Fruit fly (Drosophila melanogaster) whole organism, embryonic: ENCODE data around the gene Grip84.

ENCODE experiments used
- CG10543 ChIP-seq: fragments of 200-800 bp; sonication (Bioruptor generic); optimal IDR thresholded peaks from 3 replicates; lab custom pipeline; 2017; ENCODE audit warnings: missing biosample characterization, mild to moderate bottlenecking, missing genetic modification characterization, moderate library complexity
- CG10654 ChIP-seq: fragments of 200-800 bp; sonication (Bioruptor generic); optimal IDR thresholded peaks from 2 replicates; lab custom pipeline; 2016; ENCODE audit warnings: missing biosample characterization, missing genetic modification characterization
- CG11398 ChIP-seq: fragments of 200-800 bp; sonication (Bioruptor generic); optimal IDR thresholded peaks from 2 replicates; lab custom pipeline; 2016; ENCODE audit warnings: missing biosample characterization, missing genetic modification characterization
- CG11504 ChIP-seq: fragments of 200-800 bp; sonication (Bioruptor generic); optimal IDR thresholded peaks from 3 replicates; lab custom pipeline; 2019; ENCODE audit warnings: missing biosample characterization, mild to moderate bottlenecking, missing genetic modification characterization, moderate library complexity
- CG12071 ChIP-seq: fragments of 200-800 bp; sonication (Bioruptor generic); optimal IDR thresholded peaks from 3 replicates; lab custom pipeline; 2018; ENCODE audit warnings: missing biosample characterization, mild to moderate bottlenecking, missing genetic modification characterization
- CG13424 ChIP-seq: fragments of 200-800 bp; sonication (Bioruptor generic); optimal IDR thresholded peaks from 2 replicates; lab custom pipeline; 2019; ENCODE audit warnings: missing biosample characterization, mild to moderate bottlenecking, missing genetic modification characterization, moderate library complexity
- CG14965 ChIP-seq: fragments of 200-800 bp; sonication (Bioruptor generic); optimal IDR thresholded peaks from 2 replicates; lab custom pipeline; 2016; ENCODE audit warnings: missing biosample characterization, missing genetic modification characterization, borderline replicate concordance
- CG18476 ChIP-seq: fragments of 200-800 bp; sonication (Bioruptor generic); optimal IDR thresholded peaks from 2 replicates; lab custom pipeline; 2016; ENCODE audit warnings: missing biosample characterization, mild to moderate bottlenecking, missing genetic modification characterization
- CG2120 ChIP-seq: fragments of 200-800 bp; sonication (Bioruptor generic); optimal IDR thresholded peaks from 3 replicates; lab custom pipeline; 2016; ENCODE audit warnings: missing biosample characterization, missing genetic modification characterization
- CG30020 ChIP-seq: fragments of 200-800 bp; optimal IDR thresholded peaks from 2 replicates; lab custom pipeline; 2019; ENCODE audit warnings: missing biosample characterization, mild to moderate bottlenecking, missing genetic modification characterization, moderate library complexity
- CG32532 ChIP-seq: fragments of 200-800 bp; sonication (Bioruptor generic); IDR thresholded peaks from 2 replicates; pipeline ENCODE4 v1.3.6; 2022; ENCODE audit warnings: missing biosample characterization, missing genetic modification characterization
- CG3281 ChIP-seq: fragments of 200-800 bp; sonication (Bioruptor generic); optimal IDR thresholded peaks from 3 replicates; lab custom pipeline; 2017; ENCODE audit warnings: missing biosample characterization, mild to moderate bottlenecking, missing genetic modification characterization
- CG34224 ChIP-seq: fragments of 200-800 bp; sonication (Bioruptor generic); IDR thresholded peaks from 3 replicates; pipeline ENCODE4 v1.3.6; 2022; ENCODE audit warnings: missing biosample characterization, missing genetic modification characterization; ENCODE audit not compliant: partially characterized antibody
- CG3995 ChIP-seq: fragments of 200-800 bp; sonication (Bioruptor generic); optimal IDR thresholded peaks from 3 replicates; lab custom pipeline; 2016; ENCODE audit warnings: missing biosample characterization, missing genetic modification characterization
- CG42726 ChIP-seq: fragments of 200-800 bp; sonication (Bioruptor generic); IDR thresholded peaks from 2 replicates; pipeline ENCODE4 v1.3.6; 2022; ENCODE audit warnings: missing biosample characterization, missing genetic modification characterization; ENCODE audit not compliant: partially characterized antibody
- CG5245 ChIP-seq: fragments of 200-800 bp; sonication (Bioruptor generic); optimal IDR thresholded peaks from 3 replicates; lab custom pipeline; 2016; ENCODE audit warnings: missing biosample characterization, missing genetic modification characterization
- CG7357 ChIP-seq: fragments of 200-800 bp; sonication (Bioruptor generic); IDR thresholded peaks from 3 replicates; pipeline ENCODE4 v1.3.6; 2022; ENCODE audit warnings: missing biosample characterization, missing genetic modification characterization
- CG7987 ChIP-seq: fragments of 200-800 bp; sonication (Bioruptor generic); optimal IDR thresholded peaks from 2 replicates; lab custom pipeline; 2018; ENCODE audit warnings: missing biosample characterization, mild to moderate bottlenecking, missing genetic modification characterization, moderate library complexity
- CG8281 ChIP-seq: fragments of 200-800 bp; sonication (Bioruptor generic); optimal IDR thresholded peaks from 2 replicates; lab custom pipeline; 2018; ENCODE audit warnings: missing biosample characterization, mild to moderate bottlenecking, missing genetic modification characterization, moderate library complexity
- CHES-1-like ChIP-seq: fragments of 200-800 bp; sonication (Bioruptor generic); optimal IDR thresholded peaks from 2 replicates; lab custom pipeline; 2016; ENCODE audit warnings: missing biosample characterization, missing genetic modification characterization
- Dp ChIP-seq: fragments of 200-800 bp; sonication (Bioruptor generic); optimal IDR thresholded peaks from 2 replicates; lab custom pipeline; 2018; ENCODE audit warnings: missing biosample characterization, mild to moderate bottlenecking, missing genetic modification characterization, moderate library complexity
- E2f2 ChIP-seq: fragments of 200-800 bp; sonication (Bioruptor generic); IDR thresholded peaks from 2 replicates; pipeline ENCODE4 v1.3.6; 2022; ENCODE audit warnings: missing biosample characterization, missing genetic modification characterization
- GATAe ChIP-seq: fragments of 200-800 bp; sonication (Bioruptor generic); conservative IDR thresholded peaks from 2 replicates; pipeline ENCODE4 v1.3.6; 2022; ENCODE audit warnings: missing biosample characterization, missing genetic modification characterization
- Gsc ChIP-seq: fragments of 200-800 bp; sonication (Bioruptor generic); IDR thresholded peaks from 2 replicates; pipeline ENCODE4 v1.3.6; 2022; ENCODE audit warnings: missing biosample characterization, missing genetic modification characterization
- Jarid2 ChIP-seq: fragments of 200-800 bp; sonication (Bioruptor generic); optimal IDR thresholded peaks from 3 replicates; lab custom pipeline; 2017; ENCODE audit warnings: mild to moderate bottlenecking, missing biosample characterization, missing genetic modification reagents, missing genetic modification characterization
- Lhr ChIP-seq: fragments of 200-800 bp; sonication (Bioruptor generic); optimal IDR thresholded peaks from 3 replicates; lab custom pipeline; 2017; ENCODE audit warnings: mild to moderate bottlenecking, missing biosample characterization, missing genetic modification reagents, missing genetic modification characterization
- MBD-R2 ChIP-seq: fragments of 200-800 bp; sonication (Bioruptor generic); IDR thresholded peaks from 2 replicates; pipeline ENCODE4 v1.3.6; 2022; ENCODE audit warnings: missing biosample characterization, missing genetic modification characterization
- MESR4 ChIP-seq: fragments of 200-800 bp; sonication (Bioruptor generic); optimal IDR thresholded peaks from 2 replicates; lab custom pipeline; 2018; ENCODE audit warnings: missing biosample characterization, mild to moderate bottlenecking, missing genetic modification characterization, moderate library complexity
- Med ChIP-seq: fragments of 200-800 bp; sonication (Bioruptor generic); peaks from one replicate; lab custom pipeline; 2016; ENCODE audit warnings: missing biosample characterization, missing genetic modification characterization, mild to moderate bottlenecking, inconsistent platforms, moderate library complexity
- Mes4 ChIP-seq: fragments of 200-800 bp; sonication (Bioruptor generic); optimal IDR thresholded peaks from 2 replicates; lab custom pipeline; 2016; ENCODE audit warnings: missing biosample characterization, missing genetic modification characterization
- Neu2 ChIP-seq: fragments of 200-800 bp; sonication (Bioruptor generic); optimal IDR thresholded peaks from 3 replicates; lab custom pipeline; 2016; ENCODE audit warnings: missing biosample characterization, missing genetic modification characterization, borderline replicate concordance
- Nf-YA ChIP-seq: fragments of 200-800 bp; sonication (Bioruptor generic); IDR thresholded peaks from 2 replicates; pipeline ENCODE4 v1.3.6; 2022; ENCODE audit warnings: missing biosample characterization, missing genetic modification characterization
- Oli ChIP-seq: fragments of 200-800 bp; sonication (Bioruptor generic); optimal IDR thresholded peaks from 2 replicates; lab custom pipeline; 2018; ENCODE audit warnings: missing biosample characterization, mild to moderate bottlenecking, missing genetic modification characterization, moderate library complexity
- Rfx ChIP-seq: fragments of 200-800 bp; sonication (Bioruptor generic); IDR thresholded peaks from 2 replicates; pipeline ENCODE4 v1.3.6; 2022; ENCODE audit warnings: missing biosample characterization, missing genetic modification characterization
- Xrp1 ChIP-seq: fragments of 200-800 bp; sonication (Bioruptor generic); IDR thresholded peaks from 2 replicates; pipeline ENCODE4 v1.3.6; 2022; ENCODE audit warnings: missing biosample characterization, missing genetic modification characterization
- btn ChIP-seq: fragments of 200-800 bp; sonication (Bioruptor generic); optimal IDR thresholded peaks from 2 replicates; lab custom pipeline; 2016; ENCODE audit warnings: missing biosample characterization, missing genetic modification characterization
- chinmo ChIP-seq: fragments of 200-800 bp; sonication (Bioruptor generic); IDR thresholded peaks from 4 replicates; pipeline ENCODE4 v1.3.6; 2022; ENCODE audit warnings: missing biosample characterization, missing genetic modification characterization; ENCODE audit not compliant: partially characterized antibody
- danr ChIP-seq: fragments of 200-800 bp; sonication (Bioruptor generic); IDR thresholded peaks from 2 replicates; pipeline ENCODE4 v1.3.6; 2022; ENCODE audit warnings: missing biosample characterization, missing genetic modification characterization
- dm ChIP-seq: fragments of 200-800 bp; sonication (Bioruptor generic); optimal IDR thresholded peaks from 3 replicates; lab custom pipeline; 2016; ENCODE audit warnings: missing biosample characterization, missing genetic modification characterization
- dysf ChIP-seq: fragments of 200-800 bp; sonication (Bioruptor generic); IDR thresholded peaks from 3 replicates; pipeline ENCODE4 v1.3.6; 2022; ENCODE audit warnings: missing biosample characterization, missing genetic modification characterization
- gfzf ChIP-seq: fragments of 200-800 bp; sonication (Bioruptor generic); optimal IDR thresholded peaks from 2 replicates; lab custom pipeline; 2016; ENCODE audit warnings: missing biosample characterization, mild to moderate bottlenecking, missing genetic modification characterization, moderate library complexity
- grau ChIP-seq: fragments of 200-800 bp; optimal IDR thresholded peaks from 3 replicates; lab custom pipeline; 2019; ENCODE audit warnings: missing biosample characterization, mild to moderate bottlenecking, missing genetic modification characterization, moderate library complexity
- hbn ChIP-seq: fragments of 200-800 bp; sonication (Bioruptor generic); IDR thresholded peaks from 2 replicates; pipeline ENCODE4 v1.3.6; 2022; ENCODE audit warnings: missing biosample characterization, missing genetic modification characterization; ENCODE audit not compliant: partially characterized antibody
- pho ChIP-seq: fragments of 200-800 bp; sonication (Bioruptor generic); optimal IDR thresholded peaks from 2 replicates; lab custom pipeline; 2016; ENCODE audit warnings: missing biosample characterization, missing genetic modification characterization
- phol ChIP-seq: fragments of 200-800 bp; sonication (Bioruptor generic); optimal IDR thresholded peaks from 3 replicates; lab custom pipeline; 2018; ENCODE audit warnings: missing biosample characterization, mild to moderate bottlenecking, missing genetic modification characterization, moderate library complexity
- sisA ChIP-seq: fragments of 200-800 bp; sonication (Bioruptor generic); IDR thresholded peaks from 2 replicates; pipeline ENCODE4 v1.3.6; 2022; ENCODE audit warnings: missing biosample characterization, missing genetic modification characterization
- tin ChIP-seq: fragments of 200-800 bp; sonication (Bioruptor generic); optimal IDR thresholded peaks from 3 replicates; lab custom pipeline; 2016; ENCODE audit warnings: missing biosample characterization, missing genetic modification characterization
- trh ChIP-seq: fragments of 200-800 bp; sonication (Bioruptor generic); optimal IDR thresholded peaks from 2 replicates; lab custom pipeline; 2016; ENCODE audit warnings: missing biosample characterization, missing genetic modification characterization
- unc-4 ChIP-seq: fragments of 200-800 bp; sonication (Bioruptor generic); IDR thresholded peaks from 2 replicates; pipeline ENCODE4 v1.3.6; 2022; ENCODE audit warnings: missing biosample characterization, missing genetic modification characterization; ENCODE audit not compliant: partially characterized antibody
- unpg ChIP-seq: fragments of 200-800 bp; sonication (Bioruptor generic); optimal IDR thresholded peaks from 3 replicates; lab custom pipeline; 2018; ENCODE audit warnings: missing biosample characterization, mild to moderate bottlenecking, missing genetic modification characterization, moderate library complexity
- zfh1 ChIP-seq: fragments of 200-800 bp; sonication (Bioruptor generic); IDR thresholded peaks from 3 replicates; pipeline ENCODE4 v1.3.6; 2022; ENCODE audit warnings: missing biosample characterization, missing genetic modification characterization

Grip84 gene

DNA sequence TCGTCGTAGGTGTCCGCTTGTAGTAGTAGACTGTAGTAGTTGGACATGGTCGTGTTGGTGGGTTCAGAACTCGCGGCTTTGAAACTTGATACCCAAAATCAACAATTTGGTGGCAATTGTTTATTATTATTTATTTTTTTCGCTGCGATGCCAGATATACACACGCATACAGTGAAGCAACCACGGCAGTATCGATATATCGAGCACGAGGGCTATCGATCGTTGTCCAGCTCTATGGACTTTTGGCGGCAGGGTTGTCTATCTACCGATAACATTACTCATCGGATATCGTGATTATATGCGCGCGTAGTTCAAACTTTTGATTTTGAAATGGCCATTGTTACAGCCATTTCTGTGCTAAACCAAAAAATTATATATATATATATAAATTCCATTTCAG lies 36.1 kb upstream of the Grip84 start, which contains the start of gene CG14220 (continued):
- TF ChIP-seq CG10654 (no peak), grau (tag; lab: Kevin White, UChicago) (peak; percentile 78), CHES-1-like (GFP tag; lab: Kevin White, UChicago) (peak; percentile 10), CG2120 (GFP tag; lab: Kevin White, UChicago) (peak; percentile 7), CG42726 (GFP tag; lab: Robert Waterston, UW) (peak; percentile 90), CG11504 (tag; lab: Kevin White, UChicago) (peak; percentile 10), unpg (GFP tag; lab: Kevin White, UChicago) (no peak), CG11398 (no peak), Gsc (GFP tag; lab: Robert Waterston, UW) (no peak), E2f2 (GFP tag; lab: Robert Waterston, UW) (peak; percentile 92), tin (GFP tag; lab: Kevin White, UChicago) (no peak), chinmo (peak; percentile 93), gfzf (GFP tag; lab: Kevin White, UChicago) (peak; percentile 0), phol (tag; lab: Kevin White, UChicago) (peak; percentile 31), hbn (GFP tag; lab: Robert Waterston, UW) (peak; percentile 90), CG3995 (GFP tag; lab: Kevin White, UChicago) (peak; percentile 22), CG7987 (peak; percentile 26), trh (GFP tag; lab: Kevin White, UChicago) (no peak), GATAe (GFP tag; lab: Robert Waterston, UW) (no peak), Oli (tag; lab: Kevin White, UChicago) (no peak), btn (no peak), Mes4 (GFP tag; lab: Kevin White, UChicago) (no peak), zfh1 (GFP tag; lab: Robert Waterston, UW) (0 out of 3 replicates have a peak, but pooled peaks have one; percentile 16), pho (GFP tag; lab: Kevin White, UChicago) (no peak), Xrp1 (GFP tag; lab: Robert Waterston, UW) (0 out of 2 replicates have a peak, but pooled peaks have one; percentile 13), CG34224 (GFP tag; lab: Robert Waterston, UW) (peak; percentile 97), sisA (no peak), CG8281 (tag; lab: Kevin White, UChicago) (no peak), CG13424 (tag; lab: Kevin White, UChicago) (no peak), CG18476 (GFP tag; lab: Kevin White, UChicago) (no peak), Med (peak; percentile 87), CG7357 (GFP tag; lab: Robert Waterston, UW) (no peak), CG30020 (tag; lab: Kevin White, UChicago) (peak; percentile 16), Neu2 (GFP tag; lab: Kevin White, UChicago) (no peak), CG32532 (GFP tag; lab: Robert Waterston, UW) (no peak), CG5245 (GFP tag; lab: Kevin White, UChicago) (no peak), unc-4 (GFP tag; lab: Robert Waterston, UW) (peak; percentile 93), dm (GFP tag; lab: Kevin White, UChicago) (peak; percentile 4), danr (GFP tag; lab: Robert Waterston, UW) (no peak), Nf-YA (GFP tag; lab: Robert Waterston, UW) (no peak), CG3281 (GFP tag; lab: Kevin White, UChicago) (peak; percentile 20), CG12071 (no peak), CG14965 (no peak), Dp (GFP tag; lab: Kevin White, UChicago) (peak; percentile 92), Rfx (GFP tag; lab: Robert Waterston, UW) (peak; percentile 7; the same call in 1 of the 2 replicates), MESR4 (peak; percentile 78), MBD-R2 (GFP tag; lab: Robert Waterston, UW) (peak; percentile 72), Jarid2 (no peak), CG10543 (peak; percentile 32), dysf (GFP tag; lab: Robert Waterston, UW) (no peak), Lhr (peak; percentile 36)
